Fruit fly (Drosophila melanogaster): Measurements from ENCODE around the gene tara.

The tara gene

dm6 chr3R:16222300-16222903 is 3.0 kb upstream of the tara start (continued):
- peak; percentile 95 for TF ChIP-seq Ets97D (GFP tag; optimal IDR thresholded peaks at IDR 0.05)
- TF ChIP-seq B-H1 (GFP tag; IDR thresholded peaks at IDR 0.05) = peak; percentile 100
- peak; percentile 100 for TF ChIP-seq nau (GFP tag; optimal IDR thresholded peaks at IDR 0.05)
- TF ChIP-seq CG4730 (GFP tag; IDR thresholded peaks at IDR 0.05) = peak; percentile 100
- TF ChIP-seq CG6272 (GFP tag; IDR thresholded peaks at IDR 0.05) = peak; percentile 100
- TF ChIP-seq ftz-f1 (GFP tag; optimal IDR thresholded peaks at IDR 0.05) = peak; percentile 97
- peak; percentile 100 for TF ChIP-seq dysf (GFP tag; IDR thresholded peaks at IDR 0.05)
- TF ChIP-seq cwo (GFP tag; optimal IDR thresholded peaks at IDR 0.05) = peak; percentile 98
- TF ChIP-seq hbn (GFP tag; IDR thresholded peaks at IDR 0.05; ENCODE audit: partially characterized antibody) = no peak
- TF ChIP-seq CG7987 (GFP tag; optimal IDR thresholded peaks at IDR 0.05) = peak; percentile 99
- TF ChIP-seq CG9609 (GFP tag; optimal IDR thresholded peaks at IDR 0.05) = peak; percentile 99
- TF ChIP-seq Awh (GFP tag; IDR thresholded peaks at IDR 0.05) = peak; percentile 100
- TF ChIP-seq disco-r (GFP tag; optimal IDR thresholded peaks at IDR 0.05) = peak; percentile 99
- TF ChIP-seq Doc3 (GFP tag; IDR thresholded peaks at IDR 0.05; ENCODE audit: partially characterized antibody) = no peak
- peak; percentile 98 for TF ChIP-seq zfh2 (GFP tag; optimal IDR thresholded peaks at IDR 0.05)
- TF ChIP-seq eve (GFP tag; optimal IDR thresholded peaks at IDR 0.05) = peak in 1 of 2 experiments; percentile 99
- peak in 1 of 2 experiments; percentile 11 for TF ChIP-seq Dfd (GFP tag; optimal IDR thresholded peaks at IDR 0.05)
- peak; percentile 99 for TF ChIP-seq Fer1 (GFP tag; optimal IDR thresholded peaks at IDR 0.05)
- peak; percentile 93 for TF ChIP-seq CG6765 (GFP tag; optimal IDR thresholded peaks at IDR 0.05)
- TF ChIP-seq CG12104 (GFP tag; optimal IDR thresholded peaks at IDR 0.05) = peak; percentile 94
- peak; percentile 92 for TF ChIP-seq MESR4 (GFP tag; optimal IDR thresholded peaks at IDR 0.05)
- peak; percentile 99 for TF ChIP-seq MTF-1 (GFP tag; optimal IDR thresholded peaks at IDR 0.05; ENCODE audit: borderline replicate concordance)
- peak; percentile 100 for TF ChIP-seq gro (GFP tag; optimal IDR thresholded peaks at IDR 0.05)
- peak; percentile 99 for TF ChIP-seq aop (GFP tag; IDR thresholded peaks at IDR 0.05)
- TF ChIP-seq CG8089 (GFP tag; optimal IDR thresholded peaks at IDR 0.05) = peak; percentile 99
- TF ChIP-seq CG8765 (GFP tag; IDR thresholded peaks at IDR 0.05) = peak; percentile 98
- TF ChIP-seq rib (GFP tag; IDR thresholded peaks at IDR 0.05) = peak; percentile 98
- peak in 1 of 3 experiments; percentile 96 for TF ChIP-seq Stat92E (GFP tag; optimal IDR thresholded peaks at IDR 0.05)
- peak; percentile 100 for TF ChIP-seq ase (GFP tag; IDR thresholded peaks at IDR 0.05)
- TF ChIP-seq CG16815 (GFP tag; optimal IDR thresholded peaks at IDR 0.05) = peak; percentile 97
- TF ChIP-seq CG8924 (tag; optimal IDR thresholded peaks at IDR 0.05) = peak; percentile 99
- peak; percentile 99 for TF ChIP-seq CG1602 (GFP tag; optimal IDR thresholded peaks at IDR 0.05)
- TF ChIP-seq Hsf (GFP tag; optimal IDR thresholded peaks at IDR 0.05) = peak; percentile 99
- TF ChIP-seq CG42726 (GFP tag; IDR thresholded peaks at IDR 0.05; ENCODE audit: partially characterized antibody) = peak; percentile 36; the same call in 1 of the 2 replicates
- peak; percentile 97 for TF ChIP-seq CG17912 (GFP tag; optimal IDR thresholded peaks at IDR 0.05)
- peak; percentile 100 for TF ChIP-seq HmgD (GFP tag; optimal IDR thresholded peaks at IDR 0.05)
- TF ChIP-seq CG3065 (GFP tag; optimal IDR thresholded peaks at IDR 0.05) = peak; percentile 99
- peak; percentile 89 to 100 for TF ChIP-seq bsh (GFP tag; optimal IDR thresholded peaks at IDR 0.05)
- peak; percentile 99 for TF ChIP-seq slp2 (GFP tag; optimal IDR thresholded peaks at IDR 0.05)
- TF ChIP-seq org-1 (GFP tag; optimal IDR thresholded peaks at IDR 0.05) = peak; percentile 99
- peak; percentile 99 for TF ChIP-seq CG12236 (GFP tag; optimal IDR thresholded peaks at IDR 0.05)
- peak; percentile 99 for TF ChIP-seq Hmr (GFP tag; optimal IDR thresholded peaks at IDR 0.05)
- peak; percentile 97 for TF ChIP-seq CG6683 (GFP tag; optimal IDR thresholded peaks at IDR 0.05)
- peak; percentile 99 for TF ChIP-seq sens-2 (GFP tag; IDR thresholded peaks at IDR 0.05)
- TF ChIP-seq ac (GFP tag; optimal IDR thresholded peaks at IDR 0.05) = peak; percentile 92
- TF ChIP-seq CG18476 (GFP tag; optimal IDR thresholded peaks at IDR 0.05) = peak; percentile 98
- peak; percentile 99 for TF ChIP-seq CG4820 (GFP tag; optimal IDR thresholded peaks at IDR 0.05)
- no peak for TF ChIP-seq prd (optimal IDR thresholded peaks at IDR 0.05)
- peak; percentile 100 for TF ChIP-seq prd (GFP tag; IDR thresholded peaks at IDR 0.05)
- TF ChIP-seq pros (GFP tag; optimal IDR thresholded peaks at IDR 0.05) = peak; percentile 87
